Worm (Caenorhabditis elegans): Measurements from ENCODE around the gene C27A7.5.

DNA sequence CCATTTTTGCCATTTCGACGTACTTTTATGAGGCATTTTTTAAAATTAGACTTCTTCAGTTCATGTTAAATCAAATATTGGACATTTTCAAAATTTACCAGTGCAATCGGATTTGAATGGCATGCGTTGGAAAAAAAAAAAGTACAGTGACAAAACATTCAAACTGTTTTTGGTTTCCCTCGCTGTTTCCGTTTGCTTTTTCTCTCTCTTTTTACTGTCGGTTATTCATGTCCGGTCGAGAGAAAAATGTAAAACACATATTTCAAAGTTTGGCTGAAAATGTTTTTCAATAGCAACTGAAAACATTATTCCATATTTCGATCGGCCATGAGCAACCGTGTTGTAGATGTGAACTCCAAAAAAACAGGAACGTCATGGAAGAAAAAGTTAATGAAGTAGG lies 21.5 kb downstream of the C27A7.5 start, which contains the start of gene C27A7.3:
- TF ChIP-seq unc-62 (GFP tag; optimal IDR thresholded peaks at IDR 0.05) (no peak), ama-1 (optimal IDR thresholded peaks at IDR 0.05) (no peak), tbx-2 (tag; optimal IDR thresholded peaks at IDR 0.05) (no peak), lsy-12 (tag; optimal IDR thresholded peaks at IDR 0.05) (no peak)

All from whole organism, L3 larva.